Fruit fly (Drosophila melanogaster): ENCODE data around the gene CG14204.

Gene CG14204

DNA sequence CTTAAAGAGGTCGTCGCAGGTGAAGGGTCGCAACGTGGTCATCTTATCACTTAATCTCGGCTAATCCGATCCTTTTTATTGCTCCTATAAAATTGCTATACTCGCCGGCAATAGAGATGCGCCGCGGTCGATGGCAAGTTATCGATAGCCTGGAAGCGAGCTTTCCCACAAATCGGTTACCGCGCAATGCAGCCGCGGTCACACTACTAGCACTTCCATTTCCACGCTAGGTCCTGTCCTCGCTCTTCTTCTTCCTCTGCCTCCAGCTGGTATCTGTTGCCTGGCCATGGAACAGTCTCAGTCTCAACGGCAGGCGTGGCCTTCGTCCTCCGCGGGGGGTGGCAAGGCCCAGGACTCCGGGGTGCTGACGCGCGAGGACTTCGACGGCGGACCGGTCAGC lies 39.5 kb downstream of the CG14204 start, which contains the start of the genes Naa20A and MKP-4 (continued):
- TF ChIP-seq Blimp-1 (GFP tag; optimal IDR thresholded peaks at IDR 0.05): no peak
- no peak for TF ChIP-seq ttk (GFP tag; IDR thresholded peaks at IDR 0.05)
- TF ChIP-seq esg (GFP tag; conservative IDR thresholded peaks at IDR 0.05): no peak
- TF ChIP-seq CG4360 (GFP tag; IDR thresholded peaks at IDR 0.05): no peak
- TF ChIP-seq Stat92E (GFP tag; optimal IDR thresholded peaks at IDR 0.05): no peak
- no peak for TF ChIP-seq Drgx (GFP tag; IDR thresholded peaks at IDR 0.05)
- TF ChIP-seq CG13123 (GFP tag; optimal IDR thresholded peaks at IDR 0.05): no peak
- TF ChIP-seq CG5180 (GFP tag; optimal IDR thresholded peaks at IDR 0.05): no peak
- TF ChIP-seq twi (tag; optimal IDR thresholded peaks at IDR 0.05): no peak
- peak; percentile 76 for TF ChIP-seq BEAF-32 (GFP tag; optimal IDR thresholded peaks at IDR 0.05)
- no peak for TF ChIP-seq CG11093 (GFP tag; IDR thresholded peaks at IDR 0.05)
- TF ChIP-seq CG15011 (GFP tag; optimal IDR thresholded peaks at IDR 0.05): no peak
- no peak for TF ChIP-seq usp (GFP tag; optimal IDR thresholded peaks at IDR 0.05)
- peak; percentile 70 for TF ChIP-seq CG34224 (GFP tag; IDR thresholded peaks at IDR 0.05; ENCODE audit: partially characterized antibody)
- TF ChIP-seq CG1529 (GFP tag; optimal IDR thresholded peaks at IDR 0.05): no peak
- TF ChIP-seq CG9609 (GFP tag; optimal IDR thresholded peaks at IDR 0.05): no peak
- no peak for TF ChIP-seq nom (GFP tag; optimal IDR thresholded peaks at IDR 0.05)
- TF ChIP-seq pb (GFP tag; optimal IDR thresholded peaks at IDR 0.05): no peak
- peak; percentile 67 for TF ChIP-seq hbn (GFP tag; IDR thresholded peaks at IDR 0.05; ENCODE audit: partially characterized antibody)
- no peak for TF ChIP-seq lola (GFP tag; optimal IDR thresholded peaks at IDR 0.05)
- TF ChIP-seq sim (GFP tag; IDR thresholded peaks at IDR 0.05): no peak
- TF ChIP-seq ewg (GFP tag; optimal IDR thresholded peaks at IDR 0.05): peak; percentile 7
- TF ChIP-seq CG42726 (GFP tag; IDR thresholded peaks at IDR 0.05; ENCODE audit: partially characterized antibody): peak; percentile 46; the same call in 1 of the 2 replicates
- TF ChIP-seq CG3281 (GFP tag; optimal IDR thresholded peaks at IDR 0.05): no peak
- peak; percentile 48 for TF ChIP-seq stwl (tag; optimal IDR thresholded peaks at IDR 0.05)
- no peak for TF ChIP-seq Atf-2 (GFP tag; optimal IDR thresholded peaks at IDR 0.05)
- no peak for TF ChIP-seq NC2β (GFP tag; optimal IDR thresholded peaks at IDR 0.05)
- no peak for TF ChIP-seq CG3065 (GFP tag; optimal IDR thresholded peaks at IDR 0.05)
- no peak for TF ChIP-seq HLH54F (GFP tag; optimal IDR thresholded peaks at IDR 0.05)
- TF ChIP-seq ro (GFP tag; IDR thresholded peaks at IDR 0.05): no peak
- no peak for TF ChIP-seq CG3407 (GFP tag; optimal IDR thresholded peaks at IDR 0.05)
- no peak for TF ChIP-seq CG2202 (tag; optimal IDR thresholded peaks at IDR 0.05)
- peak; percentile 12 for TF ChIP-seq nmo (GFP tag; optimal IDR thresholded peaks at IDR 0.05)
- TF ChIP-seq CG31224 (GFP tag; IDR thresholded peaks at IDR 0.05): no peak
- peak; percentile 16 for TF ChIP-seq CG14710 (tag; optimal IDR thresholded peaks at IDR 0.05)
- no peak for TF ChIP-seq Asciz (GFP tag; optimal IDR thresholded peaks at IDR 0.05)
- TF ChIP-seq croc (GFP tag; conservative IDR thresholded peaks at IDR 0.05): no peak
- peak; percentile 52 for TF ChIP-seq CG4617 (GFP tag; optimal IDR thresholded peaks at IDR 0.05; ENCODE audit: borderline replicate concordance)
- peak; percentile 82 for TF ChIP-seq CG17385 (GFP tag; optimal IDR thresholded peaks at IDR 0.05)
- TF ChIP-seq kay (GFP tag; optimal IDR thresholded peaks at IDR 0.05): no peak
- no peak for TF ChIP-seq CG16863 (GFP tag; optimal IDR thresholded peaks at IDR 0.05)
- TF ChIP-seq grau (tag; optimal IDR thresholded peaks at IDR 0.05): no peak
- TF ChIP-seq az2 (GFP tag; optimal IDR thresholded peaks at IDR 0.05): no peak
- no peak for TF ChIP-seq Pdp1 (GFP tag; optimal IDR thresholded peaks at IDR 0.05)
- no peak for TF ChIP-seq CG3163 (GFP tag; optimal IDR thresholded peaks at IDR 0.05)
- TF ChIP-seq seq (GFP tag; IDR thresholded peaks at IDR 0.05): no peak
- TF ChIP-seq CG7786 (GFP tag; optimal IDR thresholded peaks at IDR 0.05): no peak
- TF ChIP-seq toy (GFP tag; IDR thresholded peaks at IDR 0.05): no peak
- TF ChIP-seq Side (GFP tag; optimal IDR thresholded peaks at IDR 0.05): no peak
- TF ChIP-seq CG4404 (GFP tag; IDR thresholded peaks at IDR 0.05): no peak
- peak; percentile 81 for TF ChIP-seq MESR4 (GFP tag; optimal IDR thresholded peaks at IDR 0.05)
